Fruit fly (Drosophila melanogaster): ENCODE data around the gene CG31913.

- TF ChIP-seq twi (tag; optimal IDR thresholded peaks at IDR 0.05) = no peak
- no peak for TF ChIP-seq gsb-n (tag; optimal IDR thresholded peaks at IDR 0.05)
- TF ChIP-seq eyg (GFP tag; optimal IDR thresholded peaks at IDR 0.05) = no peak
These were observed 9.3 kb downstream of the CG31913 start for dm6 chr2L:5793098-5793497.

Measured in whole organism, embryonic.